Worm (Caenorhabditis elegans) whole organism, L2 larva: ENCODE results near the gene Y43F8B.13.

Experiments used
- C34F6.9 ChIP-seq: fragments of 150-350 bp; optimal IDR thresholded peaks from 2 replicates; lab custom pipeline; 2014; ENCODE audit warnings: missing biosample characterization, missing genetic modification characterization
- F13H6.1 ChIP-seq: sonication (generic microtip); optimal IDR thresholded peaks from 2 replicates; lab custom pipeline; 2016; ENCODE audit warnings: missing genetic modification characterization, missing compliant biosample characterization
- Y55F3AM.14 ChIP-seq: fragments of 200-800 bp; sonication (Bioruptor generic); optimal IDR thresholded peaks from 2 replicates; lab custom pipeline; 2018; ENCODE audit warnings: mild to moderate bottlenecking, missing genetic modification characterization, missing compliant biosample characterization
- ZK546.5 ChIP-seq: sonication (generic microtip); optimal IDR thresholded peaks from 2 replicates; lab custom pipeline; 2017; ENCODE audit warnings: missing biosample characterization, missing genetic modification characterization
- alr-1 ChIP-seq: fragments of 150-350 bp; optimal IDR thresholded peaks from 2 replicates; lab custom pipeline; 2014; ENCODE audit warnings: missing biosample characterization, missing genetic modification characterization
- aly-2 ChIP-seq: fragments of 150-350 bp; optimal IDR thresholded peaks from 2 replicates; lab custom pipeline; 2014; ENCODE audit warnings: missing biosample characterization, missing genetic modification characterization
- ama-1 ChIP-seq: fragments of 150-350 bp; optimal IDR thresholded peaks from 2 replicates; lab custom pipeline; 2018; ENCODE audit warnings: inconsistent platforms
- ceh-82 ChIP-seq: fragments of 150-350 bp; optimal IDR thresholded peaks from 2 replicates; lab custom pipeline; 2014; ENCODE audit warnings: missing biosample characterization, missing genetic modification characterization
- crh-2 ChIP-seq: sonication (generic microtip); optimal IDR thresholded peaks from 2 replicates; lab custom pipeline; 2017; ENCODE audit warnings: missing biosample characterization, missing genetic modification characterization
- egl-27 ChIP-seq: sonication (generic microtip); optimal IDR thresholded peaks from 3 replicates; lab custom pipeline; 2017; ENCODE audit warnings: missing biosample characterization, missing genetic modification reagents, missing genetic modification characterization
- fos-1 ChIP-seq: fragments of 150-350 bp; optimal IDR thresholded peaks from 2 replicates; lab custom pipeline; 2014; ENCODE audit warnings: missing biosample characterization, missing genetic modification characterization
- lin-13 ChIP-seq: fragments of 150-350 bp; optimal IDR thresholded peaks from 2 replicates; lab custom pipeline; 2014; ENCODE audit warnings: missing biosample characterization, missing genetic modification reagents, missing genetic modification characterization
- lin-39 ChIP-seq: fragments of 150-350 bp; optimal IDR thresholded peaks from 2 replicates; lab custom pipeline; 2014; ENCODE audit warnings: missing biosample characterization, missing genetic modification reagents, missing genetic modification characterization
- lsy-2 ChIP-seq, 2 experiments: fragments of 150-350 bp in 1 of 2; sonication (generic microtip) in 1 of 2; optimal IDR thresholded peaks; 2 replicates each; lab custom pipeline; 2014 to 2017; ENCODE audit warnings: missing biosample characterization in 2 of 2, missing genetic modification characterization in 2 of 2
- mab-5 ChIP-seq: fragments of 150-350 bp; optimal IDR thresholded peaks from 2 replicates; lab custom pipeline; 2014; ENCODE audit warnings: missing biosample characterization, missing genetic modification characterization
- mbf-1 ChIP-seq: sonication (generic microtip); optimal IDR thresholded peaks from 2 replicates; lab custom pipeline; 2017; ENCODE audit warnings: missing biosample characterization, missing genetic modification characterization
- nhr-10 ChIP-seq: sonication (generic microtip); optimal IDR thresholded peaks from 2 replicates; lab custom pipeline; 2017; ENCODE audit warnings: missing biosample characterization, missing genetic modification characterization
- nhr-12 ChIP-seq: fragments of 150-350 bp; optimal IDR thresholded peaks from 2 replicates; lab custom pipeline; 2014; ENCODE audit warnings: missing biosample characterization, missing genetic modification characterization
- nhr-129 ChIP-seq: fragments of 150-350 bp; optimal IDR thresholded peaks from 2 replicates; lab custom pipeline; 2014; ENCODE audit warnings: missing biosample characterization, missing genetic modification characterization
- nhr-21 ChIP-seq: fragments of 150-350 bp; optimal IDR thresholded peaks from 2 replicates; lab custom pipeline; 2014; ENCODE audit warnings: missing biosample characterization, missing genetic modification characterization
- nhr-23 ChIP-seq: fragments of 150-350 bp; optimal IDR thresholded peaks from 2 replicates; lab custom pipeline; 2014; ENCODE audit warnings: missing biosample characterization, missing genetic modification reagents, missing genetic modification characterization
- nhr-77 ChIP-seq: fragments of 150-350 bp; optimal IDR thresholded peaks from 2 replicates; lab custom pipeline; 2014; ENCODE audit warnings: missing biosample characterization, missing genetic modification characterization
- peb-1 ChIP-seq: fragments of 150-350 bp; optimal IDR thresholded peaks from 2 replicates; lab custom pipeline; 2014; ENCODE audit warnings: missing biosample characterization, missing genetic modification characterization
- sem-4 ChIP-seq: fragments of 150-350 bp; optimal IDR thresholded peaks from 2 replicates; lab custom pipeline; 2014; ENCODE audit warnings: missing biosample characterization, missing genetic modification reagents, missing genetic modification characterization
- skn-1 ChIP-seq: sonication (generic microtip); optimal IDR thresholded peaks from 2 replicates; lab custom pipeline; 2017; ENCODE audit warnings: missing biosample characterization, missing genetic modification characterization
- sma-3 ChIP-seq: sonication (generic microtip); optimal IDR thresholded peaks from 2 replicates; lab custom pipeline; 2016; ENCODE audit warnings: missing genetic modification reagents, missing genetic modification characterization, missing compliant biosample characterization
- sma-9 ChIP-seq, 2 experiments: fragments of 150-350 bp in 1 of 2; sonication (generic microtip) in 1 of 2; optimal IDR thresholded peaks; 2 replicates each; lab custom pipeline; 2014 to 2016; ENCODE audit warnings: missing genetic modification characterization in 2 of 2, mild to moderate bottlenecking in 1 of 2, missing biosample characterization in 1 of 2, missing compliant biosample characterization in 1 of 2, missing genetic modification reagents in 1 of 2, moderate library complexity in 1 of 2
- unc-39 ChIP-seq: fragments of 150-350 bp; optimal IDR thresholded peaks from 2 replicates; lab custom pipeline; 2014; ENCODE audit warnings: missing biosample characterization, missing genetic modification characterization
- unc-55 ChIP-seq: fragments of 150-350 bp; sonication (generic microtip); optimal IDR thresholded peaks from 3 replicates; lab custom pipeline; 2014; ENCODE audit warnings: missing biosample characterization, missing genetic modification reagents, missing genetic modification characterization
- zag-1 ChIP-seq: fragments of 150-350 bp; optimal IDR thresholded peaks from 2 replicates; lab custom pipeline; 2014; ENCODE audit warnings: missing biosample characterization, missing genetic modification characterization
- ztf-1 ChIP-seq: fragments of 200-800 bp; sonication (Bioruptor generic); conservative IDR thresholded peaks from 2 replicates; pipeline ENCODE4 v1.3.6; 2022; ENCODE audit warnings: missing genetic modification characterization, missing compliant biosample characterization
- ztf-11 ChIP-seq: sonication (generic microtip); optimal IDR thresholded peaks from 2 replicates; lab custom pipeline; 2017; ENCODE audit warnings: missing biosample characterization, missing genetic modification characterization
- ztf-4 ChIP-seq: fragments of 150-350 bp; optimal IDR thresholded peaks from 2 replicates; lab custom pipeline; 2014; ENCODE audit warnings: missing biosample characterization, missing genetic modification characterization

Y43F8B.13 gene

ce11 chrV:19477302-19477701, 21.6 kb downstream of the Y43F8B.13 start:
- TF ChIP-seq nhr-12 (tag; lab: Kevin White, UChicago) = no peak
- no peak for TF ChIP-seq lin-39 (tag; lab: Kevin White, UChicago)
- TF ChIP-seq, all 48 proteins: peak for 0

DNA sequence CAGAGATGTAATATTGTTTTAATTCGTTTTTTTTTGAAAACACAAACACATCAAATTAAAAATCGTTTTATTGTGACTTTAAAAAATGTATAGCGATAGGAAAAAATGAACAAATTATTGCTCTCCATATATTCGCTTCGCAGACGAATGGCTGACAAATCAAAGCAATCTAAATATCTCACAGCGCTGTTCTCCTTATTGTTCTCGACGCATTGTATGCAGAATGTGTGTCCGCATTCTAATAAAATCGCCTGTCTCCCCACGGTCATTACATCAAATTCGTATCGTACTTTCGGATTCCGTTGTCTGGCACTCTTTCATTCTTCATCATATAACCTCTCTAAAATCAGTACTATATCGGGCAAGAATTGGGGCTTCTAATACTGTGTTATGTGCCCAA, 22.1 kb downstream of the Y43F8B.13 start, which contains the start of gene Y43F8B.9:
Gene Y43F8B.9 (plus strand): TSS at position 301 of the 400 bp plus-strand sequence.
- no peak for TF ChIP-seq unc-39 (tag; lab: Kevin White, UChicago)
- TF ChIP-seq ztf-1 = no peak
- TF ChIP-seq aly-2 (tag; lab: Kevin White, UChicago) = no peak
- no peak for TF ChIP-seq fos-1
- no peak for TF ChIP-seq nhr-77
- no peak for TF ChIP-seq mbf-1 (tag; lab: Kevin White, UChicago)
- no peak for TF ChIP-seq skn-1 (tag; lab: Kevin White, UChicago)
- no peak for TF ChIP-seq lsy-2 (tag; optimal IDR thresholded peaks at IDR 0.05; lab: Kevin White, UChicago)
- TF ChIP-seq ama-1 (lab: Kevin White, UChicago) = no peak
- TF ChIP-seq ZK546.5 (tag; lab: Kevin White, UChicago) = no peak
- TF ChIP-seq ztf-11 (tag; lab: Kevin White, UChicago) = no peak
- no peak for TF ChIP-seq nhr-12 (tag; lab: Kevin White, UChicago)
- TF ChIP-seq F13H6.1 (tag; lab: Kevin White, UChicago) = no peak

DNA sequence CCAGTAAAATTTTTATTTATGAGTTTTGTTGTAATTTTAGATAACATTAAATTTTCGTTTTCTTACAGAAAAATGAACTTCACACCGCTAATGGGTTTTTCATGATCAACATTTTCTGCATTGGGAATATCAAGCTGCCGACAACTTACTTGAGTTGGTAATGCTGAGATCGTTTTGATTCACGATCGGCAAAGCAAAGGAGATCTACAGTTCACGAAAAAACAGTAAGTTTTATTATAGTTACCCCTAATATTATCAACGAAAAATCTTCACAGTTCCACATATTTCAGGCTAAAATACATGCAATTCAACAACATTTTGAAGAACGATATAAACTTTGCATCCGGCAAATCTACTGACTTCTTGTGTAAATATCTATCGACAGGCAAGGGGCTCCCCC, 26.8 kb downstream of the Y43F8B.13 start, which contains the start of gene Y43F8B.22:
Gene Y43F8B.22 (plus strand): TSS at position 301 of the 400 bp plus-strand sequence.
- TF ChIP-seq lin-13 (GFP tag; lab: Kevin White, UChicago) = no peak
- TF ChIP-seq ceh-82 (tag; lab: Kevin White, UChicago) = no peak
- TF ChIP-seq mab-5 (tag; lab: Kevin White, UChicago) = no peak
- TF ChIP-seq C34F6.9 (tag; lab: Kevin White, UChicago) = no peak
- no peak for TF ChIP-seq lin-39 (tag; lab: Kevin White, UChicago)
- no peak for TF ChIP-seq nhr-21 (tag; lab: Kevin White, UChicago)
- TF ChIP-seq nhr-23 (tag; lab: Kevin White, UChicago) = no peak
- TF ChIP-seq nhr-10 (tag; lab: Kevin White, UChicago) = no peak

DNA sequence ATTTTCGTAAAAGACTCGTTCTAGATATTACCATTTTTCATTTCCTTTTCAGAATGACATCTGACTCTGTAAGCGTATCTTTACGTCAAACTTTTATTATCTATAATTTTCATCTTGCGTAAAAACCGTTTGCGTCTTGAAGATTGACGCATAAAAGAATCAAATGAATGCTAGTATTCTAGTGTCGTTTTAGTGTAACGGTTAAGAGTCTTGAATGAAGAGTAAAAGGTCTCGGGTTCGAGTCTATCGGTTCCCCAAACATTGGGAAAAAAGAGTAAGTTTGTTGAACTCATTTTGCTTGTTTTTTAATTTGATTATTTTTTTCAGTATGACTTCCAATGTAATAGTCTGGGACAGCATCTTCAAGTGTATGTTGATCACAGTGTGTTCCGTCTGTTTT, 28.8 kb downstream of the Y43F8B.13 start, which contains the start of gene Y43F8B.17:
Gene Y43F8B.17 (plus strand): TSS at position 215 of the 400 bp plus-strand sequence.
- TF ChIP-seq alr-1 (tag; lab: Kevin White, UChicago) = no peak
- TF ChIP-seq crh-2 (tag; lab: Kevin White, UChicago) = no peak
- TF ChIP-seq unc-39 (tag; lab: Kevin White, UChicago) = no peak

DNA sequence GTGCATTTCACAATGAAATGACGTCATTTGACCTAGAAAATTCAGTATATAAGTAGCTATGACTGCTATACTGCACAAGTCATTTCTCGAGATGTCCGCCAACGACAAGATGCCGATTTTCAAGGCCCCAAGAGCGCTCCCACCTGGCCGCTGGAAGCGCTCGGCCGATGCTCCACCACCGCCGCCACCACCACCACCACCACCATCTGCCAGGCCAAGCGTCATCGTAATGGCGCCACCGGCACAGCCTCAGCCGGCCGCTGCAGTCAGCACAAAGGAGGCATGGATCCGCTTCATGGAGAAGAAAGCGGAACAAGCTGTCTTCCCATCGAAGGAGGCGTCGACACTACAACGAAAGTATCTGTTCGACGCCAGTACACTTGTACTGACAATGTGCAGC, 29.5 kb downstream of the Y43F8B.13 start, which contains the start of gene Y43F8B.28:
Gene Y43F8B.28 (plus strand): TSS at position 59 of the 400 bp plus-strand sequence.
- no peak for TF ChIP-seq aly-2 (tag; lab: Kevin White, UChicago)
- TF ChIP-seq zag-1 (tag; lab: Kevin White, UChicago) = no peak
- TF ChIP-seq C34F6.9 (tag; lab: Kevin White, UChicago) = no peak

- TF ChIP-seq sma-3 (GFP tag; lab: Kevin White, UChicago) = no peak
- TF ChIP-seq sma-9 (GFP tag; optimal IDR thresholded peaks at IDR 0.05; lab: Kevin White, UChicago) = no peak
- no peak for TF ChIP-seq sma-9 (tag; optimal IDR thresholded peaks at IDR 0.05; lab: Kevin White, UChicago)
- no peak for TF ChIP-seq egl-27 (tag; lab: Kevin White, UChicago)
- TF ChIP-seq ztf-4 (tag; lab: Kevin White, UChicago) = no peak
- no peak for TF ChIP-seq Y55F3AM.14 (GFP tag; lab: Kevin White, UChicago)
- no peak for TF ChIP-seq nhr-10 (tag; lab: Kevin White, UChicago)
- no peak for TF ChIP-seq C34F6.9 (tag; lab: Kevin White, UChicago)
- TF ChIP-seq lin-13 (GFP tag; lab: Kevin White, UChicago) = no peak
- TF ChIP-seq nhr-23 (tag; lab: Kevin White, UChicago) = no peak
- no peak for TF ChIP-seq nhr-129
- no peak for TF ChIP-seq alr-1 (tag; lab: Kevin White, UChicago)
- no peak for TF ChIP-seq lin-39 (tag; lab: Kevin White, UChicago)
- TF ChIP-seq ama-1 (lab: Kevin White, UChicago) = no peak
- no peak for TF ChIP-seq peb-1 (tag; lab: Kevin White, UChicago)
- no peak for TF ChIP-seq sem-4 (tag; lab: Kevin White, UChicago)
- no peak for TF ChIP-seq unc-55 (GFP tag; lab: Kevin White, UChicago)
- no peak for TF ChIP-seq ceh-82 (tag; lab: Kevin White, UChicago)
- no peak for TF ChIP-seq zag-1 (tag; lab: Kevin White, UChicago)
- no peak for TF ChIP-seq nhr-21 (tag; lab: Kevin White, UChicago)
Observed at ce11 chrV:19485690-19486089, 29.9 kb downstream of the Y43F8B.13 start, which contains the start of gene Y43F8B.18. Gene Y43F8B.18 (plus strand): TSS chrV:19485990.
